Worm (Caenorhabditis elegans) whole organism, L1 larva: ENCODE measurements around the gene slmp-1.
A peak's percentile ranks its signal among the peaks of the same experiment; 100 is the strongest.

Experiments
- C34B4.2 ChIP-seq: sonication (generic microtip); optimal IDR thresholded peaks from 2 replicates; lab custom pipeline; 2017; ENCODE audit warnings: mild to moderate bottlenecking, missing genetic modification characterization, missing compliant biosample characterization
- Y116A8C.19 ChIP-seq: sonication (generic microtip); optimal IDR thresholded peaks from 2 replicates; lab custom pipeline; 2016; ENCODE audit warnings: missing compliant biosample characterization, missing genetic modification characterization, borderline replicate concordance
- aly-2 ChIP-seq: fragments of 150-350 bp; optimal IDR thresholded peaks from 2 replicates; lab custom pipeline; 2014; ENCODE audit warnings: missing biosample characterization, missing genetic modification characterization
- blmp-1 ChIP-seq: fragments of 150-350 bp; optimal IDR thresholded peaks from 2 replicates; lab custom pipeline; 2014; ENCODE audit warnings: missing biosample characterization, missing genetic modification characterization
- ceh-88 ChIP-seq: fragments of 200-800 bp; sonication (Bioruptor generic); IDR thresholded peaks from 2 replicates; pipeline ENCODE4 v1.3.6; 2022; ENCODE audit warnings: missing genetic modification characterization, missing compliant biosample characterization
- ceh-90 ChIP-seq: sonication (generic microtip); optimal IDR thresholded peaks from 2 replicates; lab custom pipeline; 2016; ENCODE audit warnings: missing genetic modification characterization, missing compliant biosample characterization
- dpl-1 ChIP-seq, 3 experiments: fragments of 150-350 bp in 2 of 3; sonication (generic microtip) in 1 of 3; optimal IDR thresholded peaks; 2 replicates each; lab custom pipeline; 2014 to 2017; ENCODE audit warnings: missing biosample characterization in 3 of 3, missing genetic modification characterization in 3 of 3, missing genetic modification reagents in 3 of 3
- dsc-1 ChIP-seq: sonication (generic microtip); optimal IDR thresholded peaks from 2 replicates; lab custom pipeline; 2016; ENCODE audit warnings: mild to moderate bottlenecking, missing genetic modification characterization, missing compliant biosample characterization
- efl-1 ChIP-seq, 4 experiments: fragments of 150-350 bp; optimal IDR thresholded peaks in 3 of 4; peaks in 1 of 4; 1 replicate in 1 of 4; 2 replicates in 3 of 4; lab custom pipeline; 2014; ENCODE audit warnings: missing biosample characterization in 2 of 4, missing genetic modification characterization in 2 of 4, missing genetic modification reagents in 2 of 4
- efl-3 ChIP-seq: fragments of 200-800 bp; sonication (Bioruptor generic); optimal IDR thresholded peaks from 2 replicates; lab custom pipeline; 2018; ENCODE audit warnings: mild to moderate bottlenecking, missing genetic modification characterization, missing compliant biosample characterization
- egl-27 ChIP-seq, 2 experiments: fragments of 150-350 bp in 1 of 2; sonication (generic microtip); optimal IDR thresholded peaks; 3 replicates each; lab custom pipeline; 2017 to 2018; ENCODE audit warnings: missing biosample characterization in 2 of 2, missing genetic modification characterization in 2 of 2, missing genetic modification reagents in 2 of 2
- elt-2 ChIP-seq: sonication (generic microtip); optimal IDR thresholded peaks from 2 replicates; lab custom pipeline; 2016; ENCODE audit warnings: missing genetic modification characterization, mild to moderate bottlenecking, inconsistent platforms, missing compliant biosample characterization, missing genetic modification reagents
- elt-3 ChIP-seq, 6 experiments: fragments of 150-350 bp in 1 of 6; sonication (generic microtip); optimal IDR thresholded peaks; 2 replicates each; lab custom pipeline; 2017 to 2018; ENCODE audit warnings: missing biosample characterization in 6 of 6, missing genetic modification characterization in 6 of 6, inconsistent platforms in 1 of 6
- fkh-8 ChIP-seq: sonication (generic microtip); optimal IDR thresholded peaks from 2 replicates; lab custom pipeline; 2016; ENCODE audit warnings: mild to moderate bottlenecking, missing genetic modification characterization, missing compliant biosample characterization
- grh-1 ChIP-seq: fragments of 200-800 bp; sonication (Bioruptor generic); IDR thresholded peaks from 2 replicates; pipeline ENCODE4 v1.3.6; 2022; ENCODE audit warnings: missing genetic modification reagents, missing genetic modification characterization, missing compliant biosample characterization
- hlh-17 ChIP-seq: fragments of 200-800 bp; sonication (Bioruptor generic); optimal IDR thresholded peaks from 2 replicates; lab custom pipeline; 2018; ENCODE audit warnings: missing genetic modification characterization, mild to moderate bottlenecking, missing compliant biosample characterization, moderate library complexity, borderline replicate concordance
- hpl-2 ChIP-seq: fragments of 150-350 bp; optimal IDR thresholded peaks from 2 replicates; lab custom pipeline; 2014; ENCODE audit warnings: missing biosample characterization, missing genetic modification reagents, missing genetic modification characterization
- isw-1 ChIP-seq: fragments of 200-800 bp; sonication (Bioruptor generic); IDR thresholded peaks from 2 replicates; pipeline ENCODE4 v1.3.6; 2022; ENCODE audit warnings: missing genetic modification characterization, missing compliant biosample characterization
- jun-1 ChIP-seq: fragments of 150-350 bp; optimal IDR thresholded peaks from 2 replicates; lab custom pipeline; 2014; ENCODE audit warnings: missing biosample characterization, missing genetic modification reagents, missing genetic modification characterization
- lin-14 ChIP-seq: fragments of 200-800 bp; sonication (Bioruptor generic); optimal IDR thresholded peaks from 2 replicates; lab custom pipeline; 2018; ENCODE audit warnings: mild to moderate bottlenecking, missing genetic modification characterization, moderate library complexity, missing compliant biosample characterization
- lin-35 ChIP-seq, 2 experiments: fragments of 150-350 bp; optimal IDR thresholded peaks; 2 replicates each; lab custom pipeline; 2014; ENCODE audit warnings: missing biosample characterization in 2 of 2, missing genetic modification characterization in 2 of 2, missing genetic modification reagents in 2 of 2
- lsy-2 ChIP-seq, 2 experiments: fragments of 150-350 bp; optimal IDR thresholded peaks; 2 replicates each; lab custom pipeline; 2014; ENCODE audit warnings: missing biosample characterization in 2 of 2, missing genetic modification characterization in 2 of 2
- mab-9 ChIP-seq: fragments of 200-800 bp; sonication (Bioruptor generic); IDR thresholded peaks from 2 replicates; pipeline ENCODE4 v1.3.6; 2022; ENCODE audit warnings: missing genetic modification reagents, missing genetic modification characterization, missing compliant biosample characterization
- mep-1 ChIP-seq: fragments of 150-350 bp; optimal IDR thresholded peaks from 2 replicates; lab custom pipeline; 2014; ENCODE audit warnings: missing biosample characterization, missing genetic modification characterization
- nhr-11 ChIP-seq: fragments of 150-350 bp; optimal IDR thresholded peaks from 2 replicates; lab custom pipeline; 2014; ENCODE audit warnings: missing biosample characterization, missing genetic modification characterization
- nhr-19 ChIP-seq: fragments of 200-800 bp; sonication (Bioruptor generic); conservative IDR thresholded peaks from 2 replicates; pipeline ENCODE4 v1.3.6; 2022; ENCODE audit warnings: missing genetic modification characterization, missing compliant biosample characterization
- nhr-20 ChIP-seq: sonication (generic microtip); optimal IDR thresholded peaks from 2 replicates; lab custom pipeline; 2016; ENCODE audit warnings: mild to moderate bottlenecking, missing genetic modification characterization, missing compliant biosample characterization
- nhr-237 ChIP-seq: fragments of 150-350 bp; optimal IDR thresholded peaks from 2 replicates; lab custom pipeline; 2014; ENCODE audit warnings: missing biosample characterization, missing genetic modification characterization
- nhr-47 ChIP-seq: sonication (generic microtip); optimal IDR thresholded peaks from 2 replicates; lab custom pipeline; 2016; ENCODE audit warnings: mild to moderate bottlenecking, missing genetic modification characterization, moderate library complexity, missing compliant biosample characterization
- nhr-71 ChIP-seq: sonication (generic microtip); optimal IDR thresholded peaks from 2 replicates; lab custom pipeline; 2016; ENCODE audit warnings: mild to moderate bottlenecking, missing genetic modification characterization, moderate library complexity, missing compliant biosample characterization
- nhr-85 ChIP-seq: sonication (generic microtip); peaks from one replicate; lab custom pipeline; 2016; ENCODE audit warnings: missing genetic modification characterization, inconsistent platforms, missing compliant biosample characterization
- pag-3 ChIP-seq: sonication (generic microtip); optimal IDR thresholded peaks from 2 replicates; lab custom pipeline; 2017; ENCODE audit warnings: missing genetic modification characterization, mild to moderate bottlenecking, missing compliant biosample characterization, antibody characterized with exemption, borderline replicate concordance; ENCODE audit not compliant: insufficient read depth
- pqm-1 ChIP-seq: sonication (generic microtip); optimal IDR thresholded peaks from 3 replicates; lab custom pipeline; 2017; ENCODE audit warnings: missing biosample characterization, missing genetic modification characterization
- rnt-1 ChIP-seq: sonication (generic microtip); optimal IDR thresholded peaks from 2 replicates; lab custom pipeline; 2016; ENCODE audit warnings: mild to moderate bottlenecking, missing genetic modification characterization, moderate library complexity, missing compliant biosample characterization
- snu-23 ChIP-seq: sonication (generic microtip); optimal IDR thresholded peaks from 2 replicates; lab custom pipeline; 2016; ENCODE audit warnings: missing genetic modification characterization, missing compliant biosample characterization
- sup-37 ChIP-seq: fragments of 200-800 bp; sonication (Bioruptor generic); optimal IDR thresholded peaks from 2 replicates; lab custom pipeline; 2018; ENCODE audit warnings: mild to moderate bottlenecking, missing genetic modification characterization, missing compliant biosample characterization
- swsn-7 ChIP-seq: sonication (generic microtip); optimal IDR thresholded peaks from 2 replicates; lab custom pipeline; 2016; ENCODE audit warnings: missing genetic modification characterization, missing compliant biosample characterization
- tbx-2 ChIP-seq: sonication (generic microtip); optimal IDR thresholded peaks from 2 replicates; lab custom pipeline; 2016; ENCODE audit warnings: missing genetic modification characterization, missing compliant biosample characterization
- unc-62 ChIP-seq: fragments of 150-350 bp; optimal IDR thresholded peaks from 2 replicates; lab custom pipeline; 2014; ENCODE audit warnings: missing biosample characterization, missing genetic modification reagents, missing genetic modification characterization
- unc-86 ChIP-seq: sonication (generic microtip); optimal IDR thresholded peaks from 2 replicates; lab custom pipeline; 2016; ENCODE audit warnings: missing genetic modification characterization, missing compliant biosample characterization
- unc-98 ChIP-seq: fragments of 200-800 bp; sonication (Bioruptor generic); IDR thresholded peaks from 2 replicates; pipeline ENCODE4 v1.3.6; 2022; ENCODE audit warnings: missing genetic modification characterization, missing compliant biosample characterization
- xbp-1 ChIP-seq: sonication (generic microtip); optimal IDR thresholded peaks from 2 replicates; lab custom pipeline; 2016; ENCODE audit warnings: missing genetic modification characterization, missing compliant biosample characterization
- zag-1 ChIP-seq: fragments of 150-350 bp; optimal IDR thresholded peaks from 2 replicates; lab custom pipeline; 2014; ENCODE audit warnings: missing biosample characterization, missing genetic modification characterization

The slmp-1 gene

DNA sequence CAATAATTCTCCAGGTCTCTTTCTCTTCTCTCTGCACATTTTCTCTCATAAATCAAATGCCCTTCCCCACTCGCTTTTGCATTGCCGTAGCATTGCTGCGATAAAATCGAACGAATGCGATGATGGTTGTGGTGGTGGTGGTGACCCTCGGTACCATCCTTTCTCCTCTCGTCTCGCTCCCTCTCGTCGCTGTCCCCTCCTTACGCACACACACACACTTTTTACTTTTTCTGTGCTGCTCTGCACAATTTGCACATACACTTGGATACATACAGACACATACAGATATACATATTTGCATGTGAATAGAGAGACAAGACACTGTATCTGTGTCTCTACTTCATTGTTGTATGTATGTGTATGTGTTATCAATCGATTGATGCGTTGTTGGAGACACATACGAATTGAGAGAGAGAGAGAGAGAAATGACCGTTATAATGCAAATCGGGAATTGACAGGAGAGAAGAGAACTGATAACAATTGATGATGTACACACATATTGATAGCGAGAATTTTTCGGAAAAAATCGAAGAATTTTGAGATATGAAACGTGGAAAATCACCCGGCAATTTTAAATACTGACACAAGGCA, 14.1 kb downstream of the slmp-1 start (continued):
- TF ChIP-seq nhr-71 (tag; lab: Kevin White, UChicago) (peak; percentile 38), lsy-2 (tag; optimal IDR thresholded peaks at IDR 0.05; lab: Kevin White, UChicago) (peak; percentile 25 to 56), unc-62 (no peak), mab-9 (GFP tag; lab: Robert Waterston, UW) (no peak), nhr-20 (tag; lab: Kevin White, UChicago) (peak; percentile 59), dpl-1 (GFP tag; optimal IDR thresholded peaks at IDR 0.05; lab: Kevin White, UChicago) (peak in 1 of 3 experiments; percentile 9), elt-3 (tag; optimal IDR thresholded peaks at IDR 0.05; lab: Kevin White, UChicago) (peak in 3 of 6 experiments; percentile 38 to 79 (median 43)), nhr-85 (peak; percentile 69), blmp-1 (tag; lab: Kevin White, UChicago) (peak; percentile 82), grh-1 (no peak), jun-1 (tag; lab: Kevin White, UChicago) (peak; percentile 27), elt-2 (tag; lab: Kevin White, UChicago) (peak; percentile 92), snu-23 (peak; percentile 64), pqm-1 (tag; lab: Kevin White, UChicago) (peak; percentile 89)

DNA sequence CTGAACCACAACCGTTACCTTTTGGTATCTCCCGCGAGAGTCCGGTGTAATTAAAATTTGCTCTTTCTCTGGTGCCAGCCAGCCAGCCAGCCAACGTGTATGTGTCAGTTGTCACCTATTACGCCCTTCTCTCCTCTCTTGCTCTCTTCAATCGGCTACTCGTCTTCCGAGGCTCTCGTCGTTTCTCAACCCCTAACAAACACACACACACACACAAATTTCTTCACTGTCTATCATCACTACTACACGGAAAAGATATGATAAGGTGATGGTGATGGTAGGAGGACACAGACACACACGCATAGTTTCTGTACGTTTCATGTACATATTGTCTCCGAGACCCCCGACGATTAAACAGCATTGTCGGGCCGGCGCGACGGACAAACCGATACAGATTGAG, 18.1 kb downstream of the slmp-1 start:
- TF ChIP-seq dsc-1 (tag; lab: Kevin White, UChicago) (no peak), elt-3 (tag; optimal IDR thresholded peaks at IDR 0.05; lab: Kevin White, UChicago) (peak in 1 of 6 experiments; percentile 25), elt-2 (tag; lab: Kevin White, UChicago) (peak; percentile 18), swsn-7 (tag; lab: Kevin White, UChicago) (no peak), nhr-11 (tag; lab: Kevin White, UChicago) (no peak), xbp-1 (tag; lab: Kevin White, UChicago) (no peak), C34B4.2 (tag; lab: Kevin White, UChicago) (no peak), egl-27 (tag; optimal IDR thresholded peaks at IDR 0.05; lab: Kevin White, UChicago) (no peak), jun-1 (tag; lab: Kevin White, UChicago) (no peak), blmp-1 (tag; lab: Kevin White, UChicago) (peak; percentile 46), nhr-20 (tag; lab: Kevin White, UChicago) (peak; percentile 33), unc-86 (no peak), efl-3 (no peak), aly-2 (no peak), snu-23 (peak; percentile 40), lin-35 (GFP tag; optimal IDR thresholded peaks at IDR 0.05; lab: Kevin White, UChicago) (peak in 1 of 2 experiments; percentile 9), rnt-1 (tag; lab: Kevin White, UChicago) (peak; percentile 60), nhr-19 (peak; percentile 39), lin-14 (peak; percentile 63), lsy-2 (tag; optimal IDR thresholded peaks at IDR 0.05; lab: Kevin White, UChicago) (peak in 1 of 2 experiments; percentile 15), ceh-88 (GFP tag; lab: Robert Waterston, UW) (no peak), nhr-71 (tag; lab: Kevin White, UChicago) (peak; percentile 59), efl-1 (optimal IDR thresholded peaks at IDR 0.05; lab: Kevin White, UChicago) (no peak), efl-1 (GFP tag; optimal IDR thresholded peaks at IDR 0.05 in 1 of 2; lab: Kevin White, UChicago) (peak in 1 of 2 experiments; percentile 83), nhr-47 (tag; lab: Kevin White, UChicago) (peak; percentile 17), mep-1 (tag; lab: Kevin White, UChicago) (peak; percentile 34), nhr-237 (tag; lab: Kevin White, UChicago) (no peak)

DNA sequence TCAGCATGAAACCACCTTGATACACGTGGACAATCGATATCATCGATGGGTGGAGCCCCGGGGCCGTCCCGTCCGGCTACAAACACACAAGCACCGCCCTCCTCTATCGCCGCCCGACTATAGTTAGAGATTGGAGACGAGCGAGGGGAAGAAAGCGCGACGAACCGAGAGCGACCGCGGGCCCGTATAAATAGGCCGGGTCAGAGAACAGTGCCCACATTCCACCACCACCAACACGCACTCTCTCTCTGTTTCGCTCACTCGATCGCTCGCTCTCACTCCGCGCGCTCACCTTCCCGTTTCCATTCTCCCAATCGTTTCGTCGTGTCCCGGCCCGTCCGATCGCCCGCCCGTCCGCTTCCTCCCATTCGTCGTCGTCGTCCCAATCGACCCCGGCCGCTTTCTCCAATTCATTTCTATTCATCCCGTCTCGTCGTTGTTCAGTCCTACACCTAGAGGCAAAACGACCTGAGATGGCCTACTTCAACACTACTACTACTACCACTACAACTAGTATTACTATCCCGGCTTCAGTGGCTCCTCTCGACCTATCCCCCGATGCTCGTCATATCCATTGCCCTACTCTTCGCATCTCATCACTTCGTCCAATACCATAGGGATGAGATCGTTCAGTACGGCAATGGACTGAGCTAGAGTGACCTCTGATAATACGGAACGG, 19.3 kb downstream of the slmp-1 start:
- TF ChIP-seq tbx-2 (peak; percentile 58), isw-1 (GFP tag; lab: Robert Waterston, UW) (no peak), fkh-8 (tag; lab: Kevin White, UChicago) (no peak), hpl-2 (no peak), dsc-1 (tag; lab: Kevin White, UChicago) (peak; percentile 19), pag-3 (tag; lab: Kevin White, UChicago) (no peak), hlh-17 (no peak), nhr-71 (tag; lab: Kevin White, UChicago) (peak; percentile 79), efl-1 (optimal IDR thresholded peaks at IDR 0.05; lab: Kevin White, UChicago) (peak; percentile 34 to 40), efl-1 (GFP tag; optimal IDR thresholded peaks at IDR 0.05 in 1 of 2; lab: Kevin White, UChicago) (peak; percentile 32 to 84), sup-37 (GFP tag; lab: Kevin White, UChicago) (peak; percentile 65), nhr-237 (tag; lab: Kevin White, UChicago) (no peak), zag-1 (tag; lab: Kevin White, UChicago) (no peak), swsn-7 (tag; lab: Kevin White, UChicago) (peak; percentile 58), unc-98 (GFP tag; lab: Robert Waterston, UW) (no peak), ceh-90 (tag; lab: Kevin White, UChicago) (no peak), Y116A8C.19 (tag; lab: Kevin White, UChicago) (no peak), nhr-85 (peak; percentile 91), ceh-88 (GFP tag; lab: Robert Waterston, UW) (no peak), unc-62 (no peak), snu-23 (peak; percentile 86), lin-35 (GFP tag; optimal IDR thresholded peaks at IDR 0.05; lab: Kevin White, UChicago) (peak; percentile 35 to 63)
